Worm (Caenorhabditis elegans) whole organism, young adult: ENCODE results near the gene T27F7.12.

ENCODE experiments used
- F49E8.2 ChIP-seq: sonication (generic microtip); optimal IDR thresholded peaks from 3 replicates; lab custom pipeline; 2017; ENCODE audit warnings: missing genetic modification characterization, mild to moderate bottlenecking, missing compliant biosample characterization, antibody characterized with exemption, moderate library complexity; ENCODE audit not compliant: insufficient read depth
- Y95B8A.8 ChIP-seq: fragments of 200-800 bp; sonication (Bioruptor generic); IDR thresholded peaks from 2 replicates; pipeline ENCODE4 v1.3.6; 2022; ENCODE audit warnings: missing genetic modification reagents, missing genetic modification characterization, missing compliant biosample characterization
- ama-1 ChIP-seq, 3 experiments: fragments of 150-350 bp in 1 of 3; sonication (generic microtip) in 2 of 3; optimal IDR thresholded peaks; 2 replicates each; lab custom pipeline; 2014 to 2018; ENCODE audit warnings: missing biosample characterization in 2 of 3, missing genetic modification characterization in 2 of 3, missing genetic modification reagents in 2 of 3
- fkh-3 ChIP-seq: sonication (generic microtip); optimal IDR thresholded peaks from 2 replicates; lab custom pipeline; 2016; ENCODE audit warnings: mild to moderate bottlenecking, missing genetic modification characterization, missing compliant biosample characterization
- mes-4 ChIP-seq: sonication (generic microtip); optimal IDR thresholded peaks from 2 replicates; lab custom pipeline; 2016; ENCODE audit warnings: missing genotype, missing genetic modification characterization, missing compliant biosample characterization
- pha-4 ChIP-seq: fragments of 150-350 bp; sonication (generic microtip); optimal IDR thresholded peaks from 2 replicates; lab custom pipeline; 2014; ENCODE audit warnings: missing biosample characterization, missing genetic modification reagents, missing genetic modification characterization
- zim-3 ChIP-seq: sonication (generic microtip); optimal IDR thresholded peaks from 2 replicates; lab custom pipeline; 2017; ENCODE audit warnings: mild to moderate bottlenecking, missing genetic modification characterization, moderate library complexity, missing compliant biosample characterization

DNA sequence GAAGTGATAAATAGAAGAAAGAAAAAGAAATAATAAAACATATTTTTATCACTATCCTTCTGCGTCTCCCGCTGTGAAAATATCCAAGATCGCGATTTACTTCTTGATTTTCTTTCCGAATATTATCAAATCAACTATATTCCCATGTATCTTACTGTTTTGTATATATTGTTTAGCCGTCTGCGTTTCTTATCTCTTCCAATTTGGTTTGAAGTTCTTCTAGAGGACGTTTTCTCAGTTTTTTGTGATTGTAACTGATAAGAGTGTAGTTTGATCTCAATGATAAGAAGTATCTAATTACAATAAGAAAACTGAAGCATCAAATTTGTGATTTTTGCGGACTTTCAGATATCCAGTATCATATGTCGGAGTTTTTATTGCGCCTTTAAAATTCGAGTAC lies 29.2 kb upstream of the T27F7.12 start:
- TF ChIP-seq fkh-3 (tag; lab: Kevin White, UChicago) (no peak), mes-4 (no peak), pha-4 (no peak), zim-3 (no peak), Y95B8A.8 (no peak), F49E8.2 (tag; lab: Kevin White, UChicago) (no peak), ama-1 (optimal IDR thresholded peaks at IDR 0.05; lab: Kevin White, UChicago) (no peak), ama-1 (GFP tag; optimal IDR thresholded peaks at IDR 0.05; lab: Kevin White, UChicago) (no peak)
